Fruit fly (Drosophila melanogaster) S2 (cell line): Measurements from ENCODE around the gene Tbc1d8-9.

Experiments
- CG8478 ChIP-seq: fragments of >200 bp; optimal IDR thresholded peaks from 2 replicates; lab custom pipeline; 2018
- CTCF ChIP-seq, 2 experiments: fragments of >200 bp; optimal IDR thresholded peaks; 2 replicates each; lab custom pipeline; 2018

DNA sequence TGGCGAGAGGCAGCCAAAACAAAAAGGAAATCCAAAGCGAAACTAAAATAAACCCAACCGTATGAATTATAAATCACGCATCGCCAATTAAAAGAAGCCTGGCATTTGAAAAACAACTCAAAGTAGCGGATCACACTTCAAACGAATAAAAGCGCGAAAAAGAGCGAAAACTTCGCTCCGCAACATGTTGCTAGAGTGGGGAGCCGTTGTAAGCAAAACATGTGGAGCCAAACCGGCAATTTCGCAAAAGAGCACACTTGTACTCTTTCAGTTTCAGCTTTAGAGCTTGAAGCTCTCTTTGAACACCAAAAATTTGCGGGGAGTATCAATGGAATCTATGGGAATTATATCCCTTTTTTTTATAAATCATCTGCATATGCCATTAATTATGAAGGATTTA lies 38.2 kb upstream of the Tbc1d8-9 start:
- no peak for TF ChIP-seq CG8478 (lab: Kevin White, UChicago)
- no peak for TF ChIP-seq CTCF (optimal IDR thresholded peaks at IDR 0.05; lab: Kevin White, UChicago)
